Fruit fly (Drosophila melanogaster) whole organism, embryonic: ENCODE measurements around the gene Alg7.
A peak's percentile ranks its signal among the peaks of the same experiment; 100 is the strongest.

Experiments used
- Abd-B ChIP-seq: fragments of 200-800 bp; sonication (Bioruptor generic); optimal IDR thresholded peaks from 2 replicates; lab custom pipeline; 2018; ENCODE audit warnings: missing biosample characterization, mild to moderate bottlenecking, missing genetic modification characterization, moderate library complexity
- Blimp-1 ChIP-seq: fragments of 200-800 bp; sonication (Bioruptor generic); optimal IDR thresholded peaks from 3 replicates; lab custom pipeline; 2018; ENCODE audit warnings: missing biosample characterization, missing genetic modification characterization, mild to moderate bottlenecking, moderate library complexity, missing genetic modification reagents
- CG10979 ChIP-seq: fragments of 200-800 bp; sonication (Bioruptor generic); optimal IDR thresholded peaks from 2 replicates; lab custom pipeline; 2018; ENCODE audit warnings: missing biosample characterization, mild to moderate bottlenecking, missing genetic modification characterization, moderate library complexity
- CG11456 ChIP-seq: fragments of 200-800 bp; sonication (Bioruptor generic); IDR thresholded peaks from 3 replicates; pipeline ENCODE4 v1.3.6; 2022; ENCODE audit warnings: missing biosample characterization, missing genetic modification characterization
- CG1233 ChIP-seq: fragments of 200-800 bp; sonication (Bioruptor generic); optimal IDR thresholded peaks from 4 replicates; lab custom pipeline; 2018; ENCODE audit warnings: missing biosample characterization, mild to moderate bottlenecking, missing genetic modification characterization
- CG12391 ChIP-seq: fragments of 200-800 bp; sonication (Bioruptor generic); optimal IDR thresholded peaks from 3 replicates; lab custom pipeline; 2018; ENCODE audit warnings: missing biosample characterization, mild to moderate bottlenecking, missing genetic modification characterization, moderate library complexity
- CG13296 ChIP-seq: fragments of 200-800 bp; sonication (Bioruptor generic); optimal IDR thresholded peaks from 3 replicates; lab custom pipeline; 2018; ENCODE audit warnings: missing biosample characterization, mild to moderate bottlenecking, missing genetic modification characterization
- CG14710 ChIP-seq: fragments of 200-800 bp; sonication (Bioruptor generic); optimal IDR thresholded peaks from 3 replicates; lab custom pipeline; 2019; ENCODE audit warnings: missing biosample characterization, mild to moderate bottlenecking, missing genetic modification characterization, moderate library complexity
- CG17186 ChIP-seq: fragments of 200-800 bp; sonication (Bioruptor generic); optimal IDR thresholded peaks from 3 replicates; lab custom pipeline; 2017; ENCODE audit warnings: missing biosample characterization, missing genetic modification reagents, missing genetic modification characterization
- CG17568 ChIP-seq: fragments of 200-800 bp; sonication (Bioruptor generic); optimal IDR thresholded peaks from 2 replicates; lab custom pipeline; 2018; ENCODE audit warnings: missing biosample characterization, mild to moderate bottlenecking, missing genetic modification characterization, moderate library complexity
- CG17829 ChIP-seq: fragments of 200-800 bp; optimal IDR thresholded peaks from 2 replicates; lab custom pipeline; 2019; ENCODE audit warnings: missing biosample characterization, mild to moderate bottlenecking, missing genetic modification characterization, moderate library complexity
- CG2129 ChIP-seq: fragments of 200-800 bp; sonication (Bioruptor generic); IDR thresholded peaks from 2 replicates; pipeline ENCODE4 v1.3.6; 2022; ENCODE audit warnings: missing biosample characterization, missing genetic modification characterization; ENCODE audit not compliant: partially characterized antibody
- CG3065 ChIP-seq: fragments of 200-800 bp; sonication (Bioruptor generic); optimal IDR thresholded peaks from 2 replicates; lab custom pipeline; 2016; ENCODE audit warnings: missing biosample characterization, missing genetic modification characterization
- CG7271 ChIP-seq: fragments of 200-800 bp; sonication (Bioruptor generic); optimal IDR thresholded peaks from 2 replicates; lab custom pipeline; 2018; ENCODE audit warnings: missing biosample characterization, mild to moderate bottlenecking, missing genetic modification characterization, moderate library complexity
- CG7372 ChIP-seq: fragments of 200-800 bp; sonication (Bioruptor generic); IDR thresholded peaks from 2 replicates; pipeline ENCODE4 v1.3.6; 2022; ENCODE audit warnings: missing biosample characterization, missing genetic modification characterization
- CG7987 ChIP-seq: fragments of 200-800 bp; sonication (Bioruptor generic); optimal IDR thresholded peaks from 2 replicates; lab custom pipeline; 2018; ENCODE audit warnings: missing biosample characterization, mild to moderate bottlenecking, missing genetic modification characterization, moderate library complexity
- CG8388 ChIP-seq: fragments of 200-800 bp; sonication (Bioruptor generic); optimal IDR thresholded peaks from 2 replicates; lab custom pipeline; 2019; ENCODE audit warnings: missing biosample characterization, mild to moderate bottlenecking, missing genetic modification characterization, moderate library complexity
- CG9437 ChIP-seq: fragments of 200-800 bp; sonication (Bioruptor generic); optimal IDR thresholded peaks from 2 replicates; lab custom pipeline; 2018; ENCODE audit warnings: missing biosample characterization, mild to moderate bottlenecking, missing genetic modification characterization
- CG9876 ChIP-seq: fragments of 200-800 bp; sonication (Bioruptor generic); optimal IDR thresholded peaks from 2 replicates; lab custom pipeline; 2016; ENCODE audit warnings: missing biosample characterization, missing genetic modification characterization
- CrebB ChIP-seq: fragments of 200-800 bp; sonication (Bioruptor generic); optimal IDR thresholded peaks from 3 replicates; lab custom pipeline; 2018; ENCODE audit warnings: missing biosample characterization, mild to moderate bottlenecking, missing genetic modification characterization
- Dfd ChIP-seq, 2 experiments: fragments of >200 bp; optimal IDR thresholded peaks; 2 replicates each; lab custom pipeline; 2017; ENCODE audit warnings: missing biosample characterization in 2 of 2, missing genetic modification characterization in 2 of 2
- Eip74EF ChIP-seq, 2 experiments: fragments of 200-800 bp in 1 of 2; fragments of >200 bp in 1 of 2; sonication (Bioruptor generic) in 1 of 2; optimal IDR thresholded peaks; 2 replicates each; lab custom pipeline; 2017 to 2019; ENCODE audit warnings: missing biosample characterization in 2 of 2, missing genetic modification characterization in 2 of 2, mild to moderate bottlenecking in 1 of 2, moderate library complexity in 1 of 2
- Fer2 ChIP-seq: fragments of 200-800 bp; sonication (Bioruptor generic); optimal IDR thresholded peaks from 2 replicates; lab custom pipeline; 2018; ENCODE audit warnings: missing biosample characterization, mild to moderate bottlenecking, missing genetic modification characterization, moderate library complexity
- HmgZ ChIP-seq: fragments of 200-800 bp; sonication (Bioruptor generic); optimal IDR thresholded peaks from 2 replicates; lab custom pipeline; 2018; ENCODE audit warnings: missing biosample characterization, mild to moderate bottlenecking, missing genetic modification characterization
- Hr3 ChIP-seq: fragments of 200-800 bp; sonication (Bioruptor generic); optimal IDR thresholded peaks from 3 replicates; lab custom pipeline; 2016; ENCODE audit warnings: missing biosample characterization, missing genetic modification characterization
- Hr51 ChIP-seq, 2 experiments: fragments of 200-800 bp; sonication (Bioruptor generic); optimal IDR thresholded peaks; 2 replicates in 1 of 2; 3 replicates in 1 of 2; lab custom pipeline; 2016 to 2018; ENCODE audit warnings: missing biosample characterization in 2 of 2, missing genetic modification characterization in 2 of 2, mild to moderate bottlenecking in 1 of 2, moderate library complexity in 1 of 2
- PHDP ChIP-seq: fragments of 200-800 bp; sonication (Bioruptor generic); optimal IDR thresholded peaks from 3 replicates; lab custom pipeline; 2018; ENCODE audit warnings: missing biosample characterization, mild to moderate bottlenecking, missing genetic modification characterization, moderate library complexity
- Trl ChIP-seq, 3 experiments: fragments of >200 bp in 2 of 3; fragments of 200-800 bp in 1 of 3; sonication (Bioruptor generic) in 1 of 3; optimal IDR thresholded peaks; 2 replicates in 1 of 3; 3 replicates in 2 of 3; lab custom pipeline; 2016 to 2017; ENCODE audit warnings: missing biosample characterization in 1 of 3, missing genetic modification characterization in 1 of 3
- al ChIP-seq: fragments of 200-800 bp; sonication (Bioruptor generic); IDR thresholded peaks from 2 replicates; pipeline ENCODE4 v1.3.6; 2022; ENCODE audit warnings: missing biosample characterization, missing genetic modification characterization
- ash1 ChIP-seq: fragments of 200-800 bp; sonication (Bioruptor generic); optimal IDR thresholded peaks from 2 replicates; lab custom pipeline; 2018; ENCODE audit warnings: missing biosample characterization, mild to moderate bottlenecking, missing genetic modification characterization
- chif ChIP-seq, 2 experiments: fragments of 200-800 bp; sonication (Bioruptor generic); optimal IDR thresholded peaks; 3 replicates each; lab custom pipeline; 2016; ENCODE audit warnings: missing biosample characterization in 2 of 2, missing genetic modification characterization in 2 of 2
- chm ChIP-seq: fragments of 200-800 bp; sonication (Bioruptor generic); IDR thresholded peaks from 2 replicates; pipeline ENCODE4 v1.3.6; 2022; ENCODE audit warnings: missing biosample characterization, missing genetic modification characterization
- fd102C ChIP-seq: fragments of 200-800 bp; sonication (Bioruptor generic); optimal IDR thresholded peaks from 2 replicates; lab custom pipeline; 2018; ENCODE audit warnings: missing biosample characterization, mild to moderate bottlenecking, missing genetic modification characterization, moderate library complexity
- fd3F ChIP-seq: fragments of 200-800 bp; sonication (Bioruptor generic); optimal IDR thresholded peaks from 2 replicates; lab custom pipeline; 2018; ENCODE audit warnings: missing biosample characterization, mild to moderate bottlenecking, missing genetic modification characterization, moderate library complexity
- ftz-f1 ChIP-seq: fragments of 200-800 bp; sonication (Bioruptor generic); optimal IDR thresholded peaks from 2 replicates; lab custom pipeline; 2016; ENCODE audit warnings: missing biosample characterization, missing genetic modification characterization
- gsb-n ChIP-seq: fragments of 200-800 bp; sonication (Bioruptor generic); optimal IDR thresholded peaks from 3 replicates; lab custom pipeline; 2018; ENCODE audit warnings: missing biosample characterization, mild to moderate bottlenecking, missing genetic modification characterization
- her ChIP-seq: fragments of 200-800 bp; sonication (Bioruptor generic); optimal IDR thresholded peaks from 2 replicates; lab custom pipeline; 2016; ENCODE audit warnings: missing biosample characterization, missing genetic modification characterization
- jumu ChIP-seq: fragments of 200-800 bp; sonication (Bioruptor generic); optimal IDR thresholded peaks from 3 replicates; lab custom pipeline; 2016; ENCODE audit warnings: missing biosample characterization, missing genetic modification characterization
- kni ChIP-seq: fragments of 200-800 bp; sonication (Bioruptor generic); optimal IDR thresholded peaks from 3 replicates; lab custom pipeline; 2017; ENCODE audit warnings: mild to moderate bottlenecking, missing biosample characterization, missing genetic modification reagents, missing genetic modification characterization
- maf-S ChIP-seq: fragments of 200-800 bp; sonication (Bioruptor generic); optimal IDR thresholded peaks from 2 replicates; lab custom pipeline; 2016; ENCODE audit warnings: missing biosample characterization, missing genetic modification characterization
- nerfin-2 ChIP-seq: fragments of 200-800 bp; sonication (Bioruptor generic); IDR thresholded peaks from 2 replicates; pipeline ENCODE4 v1.3.6; 2022; ENCODE audit warnings: missing biosample characterization, missing genetic modification characterization; ENCODE audit not compliant: partially characterized antibody
- otp ChIP-seq: fragments of 200-800 bp; sonication (Bioruptor generic); IDR thresholded peaks from 3 replicates; pipeline ENCODE4, ENCODE4 v1.3.6; 2022; ENCODE audit warnings: missing biosample characterization, missing genetic modification characterization
- pan ChIP-seq, 4 experiments: fragments of >200 bp in 3 of 4; fragments of 200-800 bp in 1 of 4; sonication (Bioruptor generic) in 1 of 4; optimal IDR thresholded peaks in 3 of 4; IDR thresholded peaks in 1 of 4; 2 replicates each; pipeline versions ENCODE4 v1.3.6 to Lab custom; 2017 to 2022; ENCODE audit warnings: missing biosample characterization in 2 of 4, missing genetic modification characterization in 2 of 4, mixed read lengths in 1 of 4
- repo ChIP-seq: fragments of 200-800 bp; sonication (Bioruptor generic); optimal IDR thresholded peaks from 2 replicates; lab custom pipeline; 2016; ENCODE audit warnings: missing biosample characterization, missing genetic modification characterization
- slbo ChIP-seq: fragments of 200-800 bp; sonication (Bioruptor generic); IDR thresholded peaks from 2 replicates; pipeline ENCODE4 v1.3.6; 2022; ENCODE audit warnings: missing biosample characterization, missing genetic modification characterization
- stc ChIP-seq: fragments of 200-800 bp; sonication (Bioruptor generic); IDR thresholded peaks from 2 replicates; pipeline ENCODE4 v1.3.6; 2022; ENCODE audit warnings: missing biosample characterization, missing genetic modification characterization
- wdn ChIP-seq: fragments of 200-800 bp; sonication (Bioruptor generic); IDR thresholded peaks from 2 replicates; pipeline ENCODE4 v1.3.6; 2022; ENCODE audit warnings: missing biosample characterization, missing genetic modification characterization
- zen ChIP-seq: fragments of 200-800 bp; sonication (Bioruptor generic); optimal IDR thresholded peaks from 3 replicates; lab custom pipeline; 2018; ENCODE audit warnings: missing biosample characterization, mild to moderate bottlenecking, missing genetic modification characterization, moderate library complexity
- zfh2 ChIP-seq: fragments of 200-800 bp; sonication (Bioruptor generic); optimal IDR thresholded peaks from 2 replicates; lab custom pipeline; 2016; ENCODE audit warnings: missing biosample characterization, missing genetic modification characterization

Alg7 gene

DNA sequence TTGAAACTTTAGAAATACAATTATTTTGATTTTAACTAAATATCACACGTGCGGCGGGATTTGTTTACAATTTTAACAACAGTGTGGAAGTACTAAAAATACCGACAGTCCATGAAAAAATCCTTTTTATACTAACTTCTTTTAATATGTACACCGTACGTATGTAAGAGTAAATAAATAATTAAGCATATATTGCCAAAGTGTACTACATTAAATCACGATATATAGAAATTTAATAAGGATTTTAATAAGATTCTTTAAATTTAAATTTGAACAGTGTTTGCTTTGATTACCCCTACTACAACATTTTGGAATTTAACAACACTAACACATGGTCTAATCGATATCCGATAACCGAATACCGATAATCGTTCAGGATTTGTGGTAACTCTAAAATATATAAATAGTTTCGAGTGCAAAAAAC is 43.2 kb downstream of the Alg7 start, which contains the start of the genes Ski6 and CG16812 (continued):
- TF ChIP-seq CrebB (tag; lab: Kevin White, UChicago): peak; percentile 66
- TF ChIP-seq CG7987 (GFP tag; lab: Kevin White, UChicago): no peak
- TF ChIP-seq gsb-n (tag; lab: Kevin White, UChicago): peak; percentile 68
- peak; percentile 87 for TF ChIP-seq CG17829
- no peak for TF ChIP-seq CG9437 (GFP tag; lab: Kevin White, UChicago)
- TF ChIP-seq jumu (GFP tag; lab: Kevin White, UChicago): no peak
- TF ChIP-seq CG1233: peak; percentile 25
- peak; percentile 66 for TF ChIP-seq fd3F (GFP tag; lab: Kevin White, UChicago)
- TF ChIP-seq otp (GFP tag; lab: Robert Waterston, UW): no peak
- TF ChIP-seq repo: no peak
- TF ChIP-seq CG13296 (GFP tag; lab: Kevin White, UChicago): peak; percentile 62
- no peak for TF ChIP-seq CG9876 (GFP tag; lab: Kevin White, UChicago)
- no peak for TF ChIP-seq her (GFP tag; lab: Kevin White, UChicago)
- TF ChIP-seq nerfin-2: no peak
- no peak for TF ChIP-seq fd102C (GFP tag; lab: Kevin White, UChicago)
- TF ChIP-seq Dfd (GFP tag; optimal IDR thresholded peaks at IDR 0.05; lab: Kevin White, UChicago): no peak
- peak; percentile 75 for TF ChIP-seq HmgZ (tag; lab: Kevin White, UChicago)
- TF ChIP-seq al (GFP tag; lab: Robert Waterston, UW): peak; percentile 58
- no peak for TF ChIP-seq maf-S (GFP tag; lab: Kevin White, UChicago)
- TF ChIP-seq CG3065 (GFP tag; lab: Kevin White, UChicago): peak; percentile 10
- TF ChIP-seq Trl (optimal IDR thresholded peaks at IDR 0.05; lab: Kevin White, UChicago): no peak
- TF ChIP-seq Trl (GFP tag; optimal IDR thresholded peaks at IDR 0.05; lab: Kevin White, UChicago): peak; percentile 10
- no peak for TF ChIP-seq Hr51 (GFP tag; optimal IDR thresholded peaks at IDR 0.05; lab: Kevin White, UChicago)
- TF ChIP-seq chif (GFP tag; optimal IDR thresholded peaks at IDR 0.05; lab: Kevin White, UChicago): peak in 1 of 2 experiments; percentile 15
- peak; percentile 66 for TF ChIP-seq Fer2 (tag; lab: Kevin White, UChicago)
- no peak for TF ChIP-seq ash1
- TF ChIP-seq CG14710 (tag; lab: Kevin White, UChicago): peak; percentile 88
- no peak for TF ChIP-seq ftz-f1
- peak; percentile 15 for TF ChIP-seq zfh2 (GFP tag; lab: Kevin White, UChicago)
- TF ChIP-seq Eip74EF (GFP tag; optimal IDR thresholded peaks at IDR 0.05; lab: Kevin White, UChicago): no peak
- TF ChIP-seq slbo: peak; percentile 77
- peak; percentile 71 for TF ChIP-seq Hr3
- TF ChIP-seq kni: no peak
- peak; percentile 49 for TF ChIP-seq CG7271 (tag; lab: Kevin White, UChicago)
- TF ChIP-seq Blimp-1 (GFP tag; lab: Kevin White, UChicago): no peak
- peak; percentile 67 for TF ChIP-seq CG10979
- no peak for TF ChIP-seq pan (optimal IDR thresholded peaks at IDR 0.05; lab: Kevin White, UChicago)
- TF ChIP-seq pan (GFP tag; optimal IDR thresholded peaks at IDR 0.05 in 1 of 2, IDR thresholded peaks at IDR 0.05 in 1 of 2): peak in 1 of 2 experiments; percentile 67
- TF ChIP-seq wdn (GFP tag; lab: Robert Waterston, UW): peak; percentile 41; the same call in 1 of the 2 replicates
- no peak for TF ChIP-seq CG11456 (GFP tag; lab: Robert Waterston, UW)
- TF ChIP-seq Abd-B: peak; percentile 50
- no peak for TF ChIP-seq CG7372
- peak; percentile 63 for TF ChIP-seq CG8388 (GFP tag; lab: Kevin White, UChicago)
- peak; percentile 83 for TF ChIP-seq CG17568 (GFP tag; lab: Kevin White, UChicago)
- peak; percentile 83 for TF ChIP-seq zen
- TF ChIP-seq CG2129 (GFP tag; lab: Robert Waterston, UW): no peak
- no peak for TF ChIP-seq chm
- TF ChIP-seq CG17186 (GFP tag; lab: Kevin White, UChicago): no peak
- peak; percentile 89 for TF ChIP-seq CG12391 (tag; lab: Kevin White, UChicago)
- TF ChIP-seq stc (GFP tag; lab: Robert Waterston, UW): peak; percentile 65
- TF ChIP-seq PHDP (tag; lab: Kevin White, UChicago): no peak
